Fruit fly (Drosophila melanogaster) whole organism, embryonic: ENCODE measurements around the gene Vm26Ab.
A peak's percentile ranks its signal among the peaks of the same experiment; 100 is the strongest.

Source experiments
- Abd-B ChIP-seq: fragments of 200-800 bp; sonication (Bioruptor generic); optimal IDR thresholded peaks from 2 replicates; lab custom pipeline; 2018; ENCODE audit warnings: missing biosample characterization, mild to moderate bottlenecking, missing genetic modification characterization, moderate library complexity
- Antp ChIP-seq: fragments of 200-800 bp; sonication (Bioruptor generic); optimal IDR thresholded peaks from 3 replicates; lab custom pipeline; 2016; ENCODE audit warnings: missing biosample characterization, missing genetic modification characterization
- Asciz ChIP-seq: fragments of 200-800 bp; sonication (Bioruptor generic); optimal IDR thresholded peaks from 2 replicates; lab custom pipeline; 2017; ENCODE audit warnings: missing biosample characterization, mild to moderate bottlenecking, missing genetic modification characterization, missing genetic modification reagents
- Blimp-1 ChIP-seq: fragments of 200-800 bp; sonication (Bioruptor generic); optimal IDR thresholded peaks from 3 replicates; lab custom pipeline; 2018; ENCODE audit warnings: missing biosample characterization, missing genetic modification characterization, mild to moderate bottlenecking, moderate library complexity, missing genetic modification reagents
- Bteb2 ChIP-seq: fragments of 200-800 bp; sonication (Bioruptor generic); optimal IDR thresholded peaks from 2 replicates; lab custom pipeline; 2016; ENCODE audit warnings: missing biosample characterization, missing genetic modification characterization
- CG10543 ChIP-seq: fragments of 200-800 bp; sonication (Bioruptor generic); optimal IDR thresholded peaks from 3 replicates; lab custom pipeline; 2017; ENCODE audit warnings: missing biosample characterization, mild to moderate bottlenecking, missing genetic modification characterization, moderate library complexity
- CG12391 ChIP-seq: fragments of 200-800 bp; sonication (Bioruptor generic); optimal IDR thresholded peaks from 3 replicates; lab custom pipeline; 2018; ENCODE audit warnings: missing biosample characterization, mild to moderate bottlenecking, missing genetic modification characterization, moderate library complexity
- CG12659 ChIP-seq: fragments of 200-800 bp; sonication (Bioruptor generic); optimal IDR thresholded peaks from 3 replicates; lab custom pipeline; 2017; ENCODE audit warnings: mild to moderate bottlenecking, missing biosample characterization, missing genetic modification reagents, missing genetic modification characterization
- CG12769 ChIP-seq: fragments of 200-800 bp; sonication (Bioruptor generic); optimal IDR thresholded peaks from 2 replicates; lab custom pipeline; 2019; ENCODE audit warnings: missing biosample characterization, mild to moderate bottlenecking, missing genetic modification characterization, moderate library complexity
- CG16863 ChIP-seq: fragments of 200-800 bp; sonication (Bioruptor generic); optimal IDR thresholded peaks from 3 replicates; lab custom pipeline; 2016; ENCODE audit warnings: missing biosample characterization, missing genetic modification characterization
- CG17385 ChIP-seq: fragments of 200-800 bp; sonication (Bioruptor generic); optimal IDR thresholded peaks from 3 replicates; lab custom pipeline; 2018; ENCODE audit warnings: missing biosample characterization, mild to moderate bottlenecking, missing genetic modification characterization
- CG18011 ChIP-seq: fragments of 200-800 bp; sonication (Bioruptor generic); optimal IDR thresholded peaks from 2 replicates; lab custom pipeline; 2017; ENCODE audit warnings: missing biosample characterization, missing genetic modification characterization, mild to moderate bottlenecking, moderate library complexity, missing genotype
- CG18599 ChIP-seq: fragments of 200-800 bp; sonication (Bioruptor generic); optimal IDR thresholded peaks from 3 replicates; lab custom pipeline; 2017; ENCODE audit warnings: missing biosample characterization, missing genetic modification characterization, mild to moderate bottlenecking, moderate library complexity, missing genetic modification reagents
- CG34376 ChIP-seq: fragments of 200-800 bp; sonication (Bioruptor generic); optimal IDR thresholded peaks from 2 replicates; lab custom pipeline; 2018; ENCODE audit warnings: missing biosample characterization, mild to moderate bottlenecking, missing genetic modification characterization
- CG4730 ChIP-seq: fragments of 200-800 bp; sonication (Bioruptor generic); IDR thresholded peaks from 2 replicates; pipeline ENCODE4 v1.3.6; 2022; ENCODE audit warnings: missing biosample characterization, missing genetic modification characterization
- CG7372 ChIP-seq: fragments of 200-800 bp; sonication (Bioruptor generic); IDR thresholded peaks from 2 replicates; pipeline ENCODE4 v1.3.6; 2022; ENCODE audit warnings: missing biosample characterization, missing genetic modification characterization
- Drgx ChIP-seq: fragments of 200-800 bp; sonication (Bioruptor generic); IDR thresholded peaks from 2 replicates; pipeline ENCODE4 v1.3.6; 2022; ENCODE audit warnings: missing biosample characterization, missing genetic modification characterization
- Fer1 ChIP-seq: fragments of 200-800 bp; sonication (Bioruptor generic); optimal IDR thresholded peaks from 2 replicates; lab custom pipeline; 2017; ENCODE audit warnings: missing biosample characterization, mild to moderate bottlenecking, missing genetic modification characterization
- GATAe ChIP-seq: fragments of 200-800 bp; sonication (Bioruptor generic); conservative IDR thresholded peaks from 2 replicates; pipeline ENCODE4 v1.3.6; 2022; ENCODE audit warnings: missing biosample characterization, missing genetic modification characterization
- Gug ChIP-seq: fragments of 200-800 bp; sonication (Bioruptor generic); IDR thresholded peaks from 4 replicates; pipeline ENCODE4 v1.3.6; 2022; ENCODE audit warnings: missing biosample characterization, missing genetic modification characterization
- H2.0 ChIP-seq: fragments of 200-800 bp; sonication (Bioruptor generic); IDR thresholded peaks from 2 replicates; pipeline ENCODE4 v1.3.6; 2022; ENCODE audit warnings: missing biosample characterization, missing genetic modification characterization
- NC2β ChIP-seq: fragments of 200-800 bp; sonication (Bioruptor generic); optimal IDR thresholded peaks from 2 replicates; lab custom pipeline; 2016; ENCODE audit warnings: missing biosample characterization, missing genetic modification characterization
- Nf-YC ChIP-seq: fragments of 200-800 bp; optimal IDR thresholded peaks from 3 replicates; lab custom pipeline; 2019; ENCODE audit warnings: missing biosample characterization, mild to moderate bottlenecking, missing genetic modification characterization, moderate library complexity
- Oli ChIP-seq: fragments of 200-800 bp; sonication (Bioruptor generic); optimal IDR thresholded peaks from 2 replicates; lab custom pipeline; 2018; ENCODE audit warnings: missing biosample characterization, mild to moderate bottlenecking, missing genetic modification characterization, moderate library complexity
- Ssrp ChIP-seq: fragments of 200-800 bp; sonication (Bioruptor generic); optimal IDR thresholded peaks from 2 replicates; lab custom pipeline; 2018; ENCODE audit warnings: missing biosample characterization, mild to moderate bottlenecking, missing genetic modification characterization, moderate library complexity
- bab2 ChIP-seq: fragments of 200-800 bp; sonication (Bioruptor generic); optimal IDR thresholded peaks from 2 replicates; lab custom pipeline; 2016; ENCODE audit warnings: missing biosample characterization, missing genetic modification characterization
- ewg ChIP-seq: fragments of 200-800 bp; sonication (Bioruptor generic); optimal IDR thresholded peaks from 3 replicates; lab custom pipeline; 2017; ENCODE audit warnings: mild to moderate bottlenecking, missing biosample characterization, missing genetic modification reagents, missing genetic modification characterization
- exex ChIP-seq: fragments of 200-800 bp; sonication (Bioruptor generic); optimal IDR thresholded peaks from 4 replicates; lab custom pipeline; 2018; ENCODE audit warnings: missing biosample characterization, mild to moderate bottlenecking, missing genetic modification characterization, moderate library complexity
- ftz-f1 ChIP-seq: fragments of 200-800 bp; sonication (Bioruptor generic); optimal IDR thresholded peaks from 2 replicates; lab custom pipeline; 2016; ENCODE audit warnings: missing biosample characterization, missing genetic modification characterization
- grn ChIP-seq: fragments of 200-800 bp; sonication (Bioruptor generic); optimal IDR thresholded peaks from 3 replicates; lab custom pipeline; 2017; ENCODE audit warnings: missing biosample characterization, missing genetic modification characterization
- jigr1 ChIP-seq: fragments of 200-800 bp; sonication (Bioruptor generic); IDR thresholded peaks from 3 replicates; pipeline ENCODE4 v1.3.6; 2022; ENCODE audit warnings: missing biosample characterization, missing genetic modification characterization
- lab ChIP-seq: fragments of 200-800 bp; sonication (Bioruptor generic); optimal IDR thresholded peaks from 3 replicates; lab custom pipeline; 2017; ENCODE audit warnings: missing biosample characterization, missing genetic modification characterization, mild to moderate bottlenecking, moderate library complexity, missing genetic modification reagents
- luna ChIP-seq: fragments of 200-800 bp; sonication (Bioruptor generic); optimal IDR thresholded peaks from 2 replicates; lab custom pipeline; 2016; ENCODE audit warnings: missing biosample characterization, missing genetic modification characterization
- mirr ChIP-seq: fragments of 200-800 bp; sonication (Bioruptor generic); optimal IDR thresholded peaks from 3 replicates; lab custom pipeline; 2018; ENCODE audit warnings: missing biosample characterization, mild to moderate bottlenecking, missing genetic modification characterization
- pb ChIP-seq: fragments of 200-800 bp; sonication (Bioruptor generic); optimal IDR thresholded peaks from 3 replicates; lab custom pipeline; 2016; ENCODE audit warnings: missing biosample characterization, missing genetic modification characterization
- pros ChIP-seq: fragments of 200-800 bp; sonication (Bioruptor generic); optimal IDR thresholded peaks from 3 replicates; lab custom pipeline; 2019; ENCODE audit warnings: missing biosample characterization, mild to moderate bottlenecking, missing genetic modification characterization, moderate library complexity
- sd ChIP-seq: fragments of 200-800 bp; sonication (Bioruptor generic); optimal IDR thresholded peaks from 3 replicates; lab custom pipeline; 2018; ENCODE audit warnings: missing biosample characterization, mild to moderate bottlenecking, missing genetic modification characterization, moderate library complexity
- sens ChIP-seq: fragments of 200-800 bp; sonication (Bioruptor generic); peaks from one replicate; lab custom pipeline; 2016; ENCODE audit warnings: missing biosample characterization, missing genetic modification characterization
- sisA ChIP-seq: fragments of 200-800 bp; sonication (Bioruptor generic); IDR thresholded peaks from 2 replicates; pipeline ENCODE4 v1.3.6; 2022; ENCODE audit warnings: missing biosample characterization, missing genetic modification characterization
- slbo ChIP-seq: fragments of 200-800 bp; sonication (Bioruptor generic); IDR thresholded peaks from 2 replicates; pipeline ENCODE4 v1.3.6; 2022; ENCODE audit warnings: missing biosample characterization, missing genetic modification characterization
- sqz ChIP-seq: fragments of 200-800 bp; sonication (Bioruptor generic); optimal IDR thresholded peaks from 3 replicates; lab custom pipeline; 2018; ENCODE audit warnings: missing biosample characterization, mild to moderate bottlenecking, missing genetic modification characterization
- sug ChIP-seq: fragments of 200-800 bp; optimal IDR thresholded peaks from 2 replicates; lab custom pipeline; 2019; ENCODE audit warnings: missing biosample characterization, mild to moderate bottlenecking, missing genetic modification characterization, moderate library complexity
- trem ChIP-seq: fragments of 200-800 bp; optimal IDR thresholded peaks from 3 replicates; lab custom pipeline; 2019; ENCODE audit warnings: missing biosample characterization, mild to moderate bottlenecking, missing genetic modification characterization, moderate library complexity
- twi ChIP-seq: fragments of 200-800 bp; optimal IDR thresholded peaks from 2 replicates; lab custom pipeline; 2019; ENCODE audit warnings: missing biosample characterization, mild to moderate bottlenecking, missing genetic modification characterization, moderate library complexity
- wek ChIP-seq: fragments of 200-800 bp; sonication (Bioruptor generic); optimal IDR thresholded peaks from 3 replicates; lab custom pipeline; 2018; ENCODE audit warnings: missing biosample characterization, mild to moderate bottlenecking, missing genetic modification characterization, moderate library complexity
- z ChIP-seq: fragments of 200-800 bp; sonication (Bioruptor generic); IDR thresholded peaks from 3 replicates; pipeline ENCODE4 v1.3.6; 2022; ENCODE audit warnings: missing biosample characterization, missing genetic modification characterization
- zen ChIP-seq: fragments of 200-800 bp; sonication (Bioruptor generic); optimal IDR thresholded peaks from 3 replicates; lab custom pipeline; 2018; ENCODE audit warnings: missing biosample characterization, mild to moderate bottlenecking, missing genetic modification characterization, moderate library complexity

The Vm26Ab gene

DNA sequence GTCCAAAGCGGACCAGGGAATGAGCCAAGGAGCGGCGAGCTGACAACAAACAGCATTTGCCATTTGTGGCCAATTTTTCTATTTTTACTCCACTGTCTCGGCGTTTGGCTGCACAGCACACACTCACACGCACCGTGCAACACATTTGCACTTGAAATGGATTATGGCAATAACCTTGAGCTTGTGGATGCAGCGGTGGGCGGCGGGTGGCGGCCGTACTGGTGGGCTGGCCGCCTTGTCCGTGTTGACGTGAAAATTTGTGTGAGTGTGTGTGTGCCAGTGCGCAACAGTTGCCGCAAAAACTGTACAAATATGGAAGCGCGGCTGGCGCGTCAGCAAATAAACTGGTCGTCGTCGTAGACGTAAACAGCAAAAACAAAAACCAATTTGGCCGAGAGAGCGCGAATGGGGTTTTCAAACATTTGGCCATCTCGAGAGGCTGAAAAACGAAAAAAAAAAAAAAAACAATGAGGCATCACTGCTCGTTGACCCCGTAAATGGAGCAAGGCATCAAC is 18.3 kb downstream of the Vm26Ab start (continued):
- TF ChIP-seq CG18599 (peak; percentile 15), Ssrp (tag; lab: Kevin White, UChicago) (no peak), twi (no peak), CG16863 (GFP tag; lab: Kevin White, UChicago) (no peak), Asciz (GFP tag; lab: Kevin White, UChicago) (no peak), CG12391 (tag; lab: Kevin White, UChicago) (no peak), Gug (no peak), luna (GFP tag; lab: Kevin White, UChicago) (no peak), CG17385 (GFP tag; lab: Kevin White, UChicago) (no peak), grn (GFP tag; lab: Kevin White, UChicago) (no peak), zen (tag; lab: Kevin White, UChicago) (no peak), ftz-f1 (GFP tag; lab: Kevin White, UChicago) (peak; percentile 71), NC2β (no peak), CG34376 (no peak)
- TF ChIP-seq, all 482 proteins: peak for 15

DNA sequence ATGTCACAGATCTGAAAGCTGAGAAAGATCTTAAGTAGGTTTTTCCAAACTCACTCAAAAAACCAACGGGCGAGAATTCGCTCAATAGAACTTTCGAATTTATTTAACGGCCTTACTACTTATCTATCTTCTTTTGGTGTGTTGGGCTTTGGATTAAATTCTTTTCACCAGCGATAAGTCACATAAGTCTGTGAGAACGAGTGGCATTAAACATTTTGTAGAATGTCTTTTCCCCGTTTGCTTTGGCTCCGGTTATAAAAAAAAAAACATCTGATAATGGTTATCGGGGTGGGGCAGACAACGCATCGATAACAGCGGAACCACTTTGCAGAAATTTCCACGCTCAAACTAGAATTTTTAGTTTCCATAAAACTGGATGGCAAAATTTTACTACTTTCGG is 18.8 kb downstream of the Vm26Ab start:
- TF ChIP-seq CG10543 (GFP tag; lab: Kevin White, UChicago) (no peak), H2.0 (GFP tag; lab: Robert Waterston, UW) (no peak), exex (tag; lab: Kevin White, UChicago) (peak; percentile 54), GATAe (peak; percentile 45), slbo (no peak), mirr (GFP tag; lab: Kevin White, UChicago) (peak; percentile 38), Blimp-1 (GFP tag; lab: Kevin White, UChicago) (peak; percentile 48), z (peak; percentile 71; the same call in 1 of the 3 replicates), CG7372 (GFP tag; lab: Robert Waterston, UW) (no peak), sqz (GFP tag; lab: Kevin White, UChicago) (peak; percentile 44), pb (GFP tag; lab: Kevin White, UChicago) (no peak), grn (GFP tag; lab: Kevin White, UChicago) (peak; percentile 5), sd (tag; lab: Kevin White, UChicago) (peak; percentile 55), bab2 (GFP tag; lab: Kevin White, UChicago) (no peak)
- TF ChIP-seq, all 482 proteins: peak for 8

DNA sequence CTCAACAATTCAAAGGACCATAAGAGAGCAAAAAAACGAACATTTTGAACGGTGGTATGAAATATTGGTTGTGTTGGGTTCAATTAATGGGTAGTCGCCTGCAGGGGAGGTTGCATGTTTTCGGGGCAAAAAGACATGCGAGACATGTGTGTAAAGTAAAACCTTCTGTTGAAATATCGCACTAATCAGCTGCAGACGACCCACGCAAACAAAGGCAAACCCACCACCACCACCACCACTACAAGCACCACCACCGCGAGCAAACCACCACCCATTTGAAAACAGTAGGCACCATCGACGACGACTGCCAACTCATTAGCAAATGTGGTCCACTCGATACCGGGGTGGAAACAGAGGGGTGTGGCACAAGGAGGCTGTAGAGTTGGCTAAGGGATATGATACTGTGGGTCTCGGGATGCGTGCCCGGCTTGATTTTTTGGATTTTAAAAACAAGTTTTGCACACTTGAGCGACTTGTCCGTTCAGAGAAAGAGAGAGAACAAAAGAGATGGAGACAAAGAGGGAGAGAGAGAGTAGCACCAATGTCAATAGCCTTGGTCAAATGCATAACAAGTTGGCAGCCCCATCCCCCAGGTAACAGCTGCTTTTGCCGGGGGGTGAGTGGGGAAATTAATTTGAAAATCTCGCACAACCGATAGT is 20.4 kb downstream of the Vm26Ab start:
- TF ChIP-seq CG12769 (tag; lab: Kevin White, UChicago) (peak; percentile 34), sisA (GFP tag; lab: Robert Waterston, UW) (no peak), sug (tag; lab: Kevin White, UChicago) (peak; percentile 60), jigr1 (GFP tag; lab: Robert Waterston, UW) (no peak), ewg (GFP tag; lab: Kevin White, UChicago) (peak; percentile 37), trem (tag; lab: Kevin White, UChicago) (peak; percentile 98), Drgx (GFP tag; lab: Robert Waterston, UW) (no peak), Abd-B (no peak), Antp (no peak), Bteb2 (no peak), CG18599 (peak; percentile 46), pros (peak; percentile 97), Oli (tag; lab: Kevin White, UChicago) (no peak), sens (peak; percentile 74), CG18011 (peak; percentile 36), z (no peak), wek (GFP tag; lab: Kevin White, UChicago) (peak; percentile 15), pb (GFP tag; lab: Kevin White, UChicago) (no peak), CG12659 (GFP tag; lab: Kevin White, UChicago) (peak; percentile 22), CG4730 (GFP tag; lab: Robert Waterston, UW) (no peak), Nf-YC (tag; lab: Kevin White, UChicago) (peak; percentile 56), lab (GFP tag; lab: Kevin White, UChicago) (peak; percentile 58), Fer1 (GFP tag; lab: Kevin White, UChicago) (peak; percentile 48)
